Worm (Caenorhabditis elegans): ENCODE data around the gene mdh-2.

The mdh-2 gene

DNA sequence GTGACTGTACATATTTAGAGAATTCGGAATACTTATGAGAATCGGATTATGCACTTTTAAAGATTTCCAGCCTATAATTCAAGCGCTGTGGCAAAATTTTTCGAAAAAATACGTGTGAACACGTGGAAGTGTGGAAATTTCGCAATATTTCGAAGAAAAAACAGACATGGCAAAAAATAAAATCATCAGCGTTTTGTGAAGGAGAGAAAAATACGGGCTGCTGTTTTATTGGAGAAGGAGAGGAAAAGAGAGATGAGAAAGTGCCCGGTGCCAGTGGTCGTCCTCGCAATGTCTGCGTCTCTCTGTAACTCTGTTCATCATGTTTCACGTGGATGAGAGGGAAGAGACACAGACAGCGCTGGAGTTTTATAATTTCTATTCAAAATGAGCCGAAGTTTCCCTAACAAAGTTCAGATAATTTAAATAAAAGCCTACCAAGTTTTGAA lies 1.9 kb downstream of the mdh-2 start:
- TF ChIP-seq sptf-1 (tag; optimal IDR thresholded peaks at IDR 0.05) (no peak), zip-8 (tag; optimal IDR thresholded peaks at IDR 0.05) (no peak), bed-3 (GFP tag; optimal IDR thresholded peaks at IDR 0.05) (no peak), ceh-43 (GFP tag; optimal IDR thresholded peaks at IDR 0.05) (no peak), ceh-83 (GFP tag; optimal IDR thresholded peaks at IDR 0.05) (no peak), unc-39 (tag; optimal IDR thresholded peaks at IDR 0.05) (no peak), ces-1 (GFP tag; optimal IDR thresholded peaks at IDR 0.05) (peak; percentile 75), unc-62 (GFP tag; optimal IDR thresholded peaks at IDR 0.05) (peak; percentile 18), nhr-28 (tag; optimal IDR thresholded peaks at IDR 0.05) (no peak), ztf-11 (tag; optimal IDR thresholded peaks at IDR 0.05) (no peak), ceh-39 (tag; optimal IDR thresholded peaks at IDR 0.05) (peak; percentile 6), drap-1 (GFP tag; optimal IDR thresholded peaks at IDR 0.05) (no peak), elt-3 (tag; optimal IDR thresholded peaks at IDR 0.05) (no peak), nhr-237 (tag; optimal IDR thresholded peaks at IDR 0.05) (no peak), pha-4 (tag; optimal IDR thresholded peaks at IDR 0.05) (no peak), nhr-12 (tag; optimal IDR thresholded peaks at IDR 0.05) (no peak), tbx-8 (GFP tag; optimal IDR thresholded peaks at IDR 0.05) (no peak), snpc-4 (tag; optimal IDR thresholded peaks at IDR 0.05) (no peak), flh-1 (GFP tag; optimal IDR thresholded peaks at IDR 0.05) (no peak), nhr-76 (tag; optimal IDR thresholded peaks at IDR 0.05) (no peak), hlh-1 (tag; optimal IDR thresholded peaks at IDR 0.05) (peak; percentile 83), mab-5 (tag; optimal IDR thresholded peaks at IDR 0.05) (no peak), lin-32 (GFP tag; optimal IDR thresholded peaks at IDR 0.05) (no peak), elt-1 (tag; optimal IDR thresholded peaks at IDR 0.05; ENCODE audit: borderline replicate concordance, insufficient read depth) (no peak)

DNA sequence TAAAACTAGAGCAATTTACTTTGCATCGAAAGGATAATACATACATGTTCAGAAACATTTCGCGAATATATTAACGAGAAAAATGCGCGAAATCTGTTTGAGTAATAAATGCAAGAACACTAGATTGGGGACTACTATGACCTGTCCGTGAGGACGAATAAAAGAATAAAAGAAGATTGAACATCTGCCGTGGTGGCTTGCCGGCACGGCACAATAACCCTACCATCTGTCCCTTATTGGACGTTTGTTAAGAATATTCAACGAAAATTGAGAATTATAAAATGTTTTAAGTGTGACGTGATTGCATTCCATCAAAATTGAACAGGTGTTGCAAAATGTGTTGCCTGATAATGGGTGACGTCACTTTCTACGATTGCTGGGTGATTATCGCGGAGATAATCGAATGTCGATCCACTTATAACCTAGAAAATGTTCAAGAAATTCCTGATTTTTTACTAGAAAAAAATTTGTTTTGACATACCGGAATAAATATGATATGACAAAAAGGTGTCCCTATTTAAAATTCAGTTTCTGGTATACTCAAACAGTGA lies 2.4 kb downstream of the mdh-2 start:
- TF ChIP-seq M03D4.4 (tag; optimal IDR thresholded peaks at IDR 0.05) = no peak
- peak; percentile 56 for TF ChIP-seq nhr-2 (tag; optimal IDR thresholded peaks at IDR 0.05)
- TF ChIP-seq ces-1 (GFP tag; optimal IDR thresholded peaks at IDR 0.05) = peak; percentile 4
- peak; percentile 96 for TF ChIP-seq cnd-1 (tag; optimal IDR thresholded peaks at IDR 0.05)
- no peak for TF ChIP-seq blmp-1 (tag; optimal IDR thresholded peaks at IDR 0.05)
- TF ChIP-seq sptf-1 (tag; optimal IDR thresholded peaks at IDR 0.05) = no peak
- TF ChIP-seq unc-39 (tag; optimal IDR thresholded peaks at IDR 0.05) = no peak
- TF ChIP-seq mab-5 (tag; optimal IDR thresholded peaks at IDR 0.05) = no peak
- no peak for TF ChIP-seq elt-3 (tag; optimal IDR thresholded peaks at IDR 0.05)
- no peak for TF ChIP-seq snpc-4 (tag; optimal IDR thresholded peaks at IDR 0.05)
- TF ChIP-seq ceh-39 (tag; optimal IDR thresholded peaks at IDR 0.05) = no peak
- TF ChIP-seq nhr-237 (tag; optimal IDR thresholded peaks at IDR 0.05) = no peak
- no peak for TF ChIP-seq sem-2 (GFP tag; optimal IDR thresholded peaks at IDR 0.05)
- TF ChIP-seq drap-1 (GFP tag; optimal IDR thresholded peaks at IDR 0.05) = no peak
- TF ChIP-seq nhr-76 (tag; optimal IDR thresholded peaks at IDR 0.05) = no peak
- no peak for TF ChIP-seq ceh-83 (GFP tag; optimal IDR thresholded peaks at IDR 0.05)
- TF ChIP-seq mls-2 (tag; optimal IDR thresholded peaks at IDR 0.05) = peak; percentile 53
- no peak for TF ChIP-seq nhr-12 (tag; optimal IDR thresholded peaks at IDR 0.05)
- TF ChIP-seq lsy-2 (tag; optimal IDR thresholded peaks at IDR 0.05) = no peak
- TF ChIP-seq zip-8 (tag; optimal IDR thresholded peaks at IDR 0.05) = no peak
- no peak for TF ChIP-seq flh-1 (GFP tag; optimal IDR thresholded peaks at IDR 0.05)
- TF ChIP-seq unc-120 (tag; optimal IDR thresholded peaks at IDR 0.05; ENCODE audit: poor library complexity, severe bottlenecking) = no peak
- no peak for TF ChIP-seq pha-4 (tag; optimal IDR thresholded peaks at IDR 0.05)
- TF ChIP-seq bed-3 (GFP tag; optimal IDR thresholded peaks at IDR 0.05) = no peak
- no peak for TF ChIP-seq mep-1 (tag; optimal IDR thresholded peaks at IDR 0.05)
- no peak for TF ChIP-seq tbx-8 (GFP tag; optimal IDR thresholded peaks at IDR 0.05)
- no peak for TF ChIP-seq ham-2 (GFP tag; optimal IDR thresholded peaks at IDR 0.05)
- TF ChIP-seq unc-62 (GFP tag; optimal IDR thresholded peaks at IDR 0.05) = peak; percentile 39
- peak; percentile 88 for TF ChIP-seq elt-1 (tag; optimal IDR thresholded peaks at IDR 0.05; ENCODE audit: borderline replicate concordance, insufficient read depth)
- TF ChIP-seq lin-13 (tag; optimal IDR thresholded peaks at IDR 0.05) = peak; percentile 9
- TF ChIP-seq ceh-43 (GFP tag; optimal IDR thresholded peaks at IDR 0.05) = no peak
- TF ChIP-seq nhr-28 (tag; optimal IDR thresholded peaks at IDR 0.05) = no peak
- TF ChIP-seq ztf-11 (tag; optimal IDR thresholded peaks at IDR 0.05) = no peak
- TF ChIP-seq lin-32 (GFP tag; optimal IDR thresholded peaks at IDR 0.05) = peak; percentile 98
- peak; percentile 25 for TF ChIP-seq hlh-1 (tag; optimal IDR thresholded peaks at IDR 0.05)

ce11 chrIII:6604317-6604716 lies 3.6 kb downstream of the mdh-2 start:
- no peak for TF ChIP-seq cnd-1 (tag; optimal IDR thresholded peaks at IDR 0.05)
